Fruit fly (Drosophila melanogaster) whole organism, prepupa: ENCODE data around the gene nes.

ENCODE experiments used
- CG10631 ChIP-seq: fragments of 200-800 bp; sonication (Bioruptor generic); optimal IDR thresholded peaks from 2 replicates; lab custom pipeline; 2016; ENCODE audit warnings: missing biosample characterization, missing genetic modification characterization
- CG15336 ChIP-seq: fragments of 200-800 bp; sonication (Bioruptor generic); IDR thresholded peaks from 2 replicates; pipeline ENCODE4 v1.3.6; 2022; ENCODE audit warnings: missing biosample characterization, missing genetic modification characterization
- CG31627 ChIP-seq: fragments of 200-800 bp; sonication (Bioruptor generic); optimal IDR thresholded peaks from 3 replicates; lab custom pipeline; 2016; ENCODE audit warnings: missing biosample characterization, missing genetic modification characterization
- CG3919 ChIP-seq: fragments of 200-800 bp; sonication (Bioruptor generic); optimal IDR thresholded peaks from 3 replicates; lab custom pipeline; 2016; ENCODE audit warnings: missing biosample characterization, missing genetic modification characterization
- CG4318 ChIP-seq: fragments of 200-800 bp; sonication (Bioruptor generic); optimal IDR thresholded peaks from 3 replicates; lab custom pipeline; 2017; ENCODE audit warnings: missing biosample characterization, mild to moderate bottlenecking, missing genetic modification characterization
- CG6276 ChIP-seq: fragments of 200-800 bp; sonication (Bioruptor generic); optimal IDR thresholded peaks from 2 replicates; lab custom pipeline; 2017; ENCODE audit warnings: missing biosample characterization, mild to moderate bottlenecking, missing genetic modification characterization
- CG8319 ChIP-seq: fragments of 200-800 bp; sonication (Bioruptor generic); optimal IDR thresholded peaks from 3 replicates; lab custom pipeline; 2016; ENCODE audit warnings: missing biosample characterization, missing genetic modification characterization
- Ets21C ChIP-seq: fragments of 200-800 bp; sonication (Bioruptor generic); optimal IDR thresholded peaks from 3 replicates; lab custom pipeline; 2016; ENCODE audit warnings: missing biosample characterization, missing genetic modification characterization
- Gug ChIP-seq: fragments of 200-800 bp; sonication (Bioruptor generic); IDR thresholded peaks from 2 replicates; pipeline ENCODE4 v1.3.6; 2022; ENCODE audit warnings: missing biosample characterization, missing genetic modification characterization
- Sox102F ChIP-seq: fragments of 200-800 bp; sonication (Bioruptor generic); optimal IDR thresholded peaks from 2 replicates; lab custom pipeline; 2016; ENCODE audit warnings: missing biosample characterization, mild to moderate bottlenecking, missing genetic modification characterization
- acj6 ChIP-seq: fragments of 200-800 bp; sonication (Bioruptor generic); optimal IDR thresholded peaks from 3 replicates; lab custom pipeline; 2016; ENCODE audit warnings: missing biosample characterization, missing genetic modification characterization
- fd85E ChIP-seq: fragments of 200-800 bp; sonication (Bioruptor generic); optimal IDR thresholded peaks from 3 replicates; lab custom pipeline; 2016; ENCODE audit warnings: missing biosample characterization, missing genetic modification characterization
- ss ChIP-seq, 2 experiments: fragments of 200-800 bp; sonication (Bioruptor generic); optimal IDR thresholded peaks; 2 replicates in 1 of 2; 3 replicates in 1 of 2; lab custom pipeline; 2017 to 2018; ENCODE audit warnings: mild to moderate bottlenecking in 2 of 2, missing biosample characterization in 2 of 2, missing genetic modification characterization in 2 of 2, moderate library complexity in 1 of 2
- vri ChIP-seq: fragments of 200-800 bp; sonication (Bioruptor generic); optimal IDR thresholded peaks from 3 replicates; lab custom pipeline; 2016; ENCODE audit warnings: missing biosample characterization, mild to moderate bottlenecking, missing genetic modification characterization

DNA sequence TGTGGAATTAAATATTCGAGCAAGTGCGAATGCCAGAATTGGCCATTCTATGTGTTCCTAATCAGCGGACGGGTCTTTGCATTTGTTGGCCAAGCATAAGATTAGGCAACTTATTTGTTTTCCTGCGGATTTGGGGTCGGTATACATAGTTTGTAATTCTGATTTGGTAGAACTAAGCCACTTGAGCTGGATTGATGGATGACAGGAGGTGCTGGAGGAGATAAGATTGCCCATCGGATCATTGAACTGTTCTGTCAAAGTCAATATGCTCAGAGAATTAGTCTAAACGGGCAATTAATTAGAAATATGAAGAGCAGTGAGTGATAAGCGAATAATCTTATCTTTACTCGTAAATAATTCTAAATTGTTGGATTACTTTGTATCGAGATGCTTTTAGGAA is 28.9 kb upstream of the nes start:
- TF ChIP-seq CG4318 (no peak), CG15336 (GFP tag; lab: Robert Waterston, UW) (no peak), fd85E (GFP tag; lab: Kevin White, UChicago) (no peak), CG31627 (GFP tag; lab: Kevin White, UChicago) (no peak), vri (GFP tag; lab: Kevin White, UChicago) (no peak), CG6276 (GFP tag; lab: Kevin White, UChicago) (no peak), ss (GFP tag; optimal IDR thresholded peaks at IDR 0.05; lab: Kevin White, UChicago) (no peak), Ets21C (GFP tag; lab: Kevin White, UChicago) (no peak), CG3919 (GFP tag; lab: Kevin White, UChicago) (no peak), CG8319 (GFP tag; lab: Kevin White, UChicago) (no peak), Gug (GFP tag; lab: Robert Waterston, UW) (no peak), acj6 (no peak), CG10631 (GFP tag; lab: Kevin White, UChicago) (no peak), Sox102F (GFP tag; lab: Kevin White, UChicago) (no peak)
